Worm (Caenorhabditis elegans): Measurements from ENCODE around the gene R11H6.2.

DNA sequence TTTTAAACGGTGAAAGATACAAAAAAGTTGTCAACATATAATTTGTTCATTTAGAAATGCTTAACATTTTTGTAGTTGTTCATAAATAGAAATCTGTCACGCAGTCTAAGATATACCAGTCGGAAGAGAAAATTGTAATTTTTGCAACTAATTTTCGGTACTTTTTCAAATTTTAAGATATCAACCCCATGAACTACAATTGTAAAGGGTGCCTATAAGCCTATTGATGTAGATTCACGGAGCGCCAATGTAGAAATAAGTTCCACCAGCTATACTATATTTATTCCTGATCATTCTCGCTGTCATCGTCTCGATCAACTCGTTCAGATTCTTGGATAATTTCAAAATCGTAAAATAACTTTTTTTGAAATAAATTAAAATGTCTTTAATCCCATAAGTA is 2.9 kb upstream of the R11H6.2 start:
- TF ChIP-seq ama-1 (optimal IDR thresholded peaks at IDR 0.05) (no peak), ttx-3 (tag; optimal IDR thresholded peaks at IDR 0.05) (no peak), ceh-14 (tag; optimal IDR thresholded peaks at IDR 0.05) (no peak), C08G9.2 (tag; optimal IDR thresholded peaks at IDR 0.05) (no peak), unc-3 (GFP tag; conservative IDR thresholded peaks at IDR 0.05) (no peak), unc-3 (tag; optimal IDR thresholded peaks at IDR 0.05) (no peak), ceh-45 (GFP tag; IDR thresholded peaks at IDR 0.05) (no peak), pha-4 (tag; optimal IDR thresholded peaks at IDR 0.05) (no peak), che-1 (tag; optimal IDR thresholded peaks at IDR 0.05) (no peak), nhr-11 (tag; optimal IDR thresholded peaks at IDR 0.05) (no peak), elt-4 (tag; optimal IDR thresholded peaks at IDR 0.05) (no peak), lin-11 (tag; optimal IDR thresholded peaks at IDR 0.05) (no peak), ceh-24 (tag; optimal IDR thresholded peaks at IDR 0.05) (no peak), dve-1 (tag; optimal IDR thresholded peaks at IDR 0.05) (no peak)

All from whole organism, late embryonic.